Fruit fly (Drosophila melanogaster): Measurements from ENCODE around the gene PolD1.
A peak's percentile ranks its signal among the peaks of the same experiment; 100 is the strongest.

PolD1 gene

dm6 chr3L:16021064-16021683 is 33.6 kb upstream of the PolD1 start (continued):
- TF ChIP-seq CG4730 (GFP tag; IDR thresholded peaks at IDR 0.05) = peak; percentile 38; the same call in 1 of the 2 replicates
- TF ChIP-seq CG14667 (GFP tag; IDR thresholded peaks at IDR 0.05) = 0 out of 2 replicates have a peak, but pooled peaks have one; percentile 7
- no peak for TF ChIP-seq Lpt (GFP tag; optimal IDR thresholded peaks at IDR 0.05)
- TF ChIP-seq CG10654 (GFP tag; optimal IDR thresholded peaks at IDR 0.05) = peak; percentile 33
- TF ChIP-seq chn (GFP tag; optimal IDR thresholded peaks at IDR 0.05) = peak; percentile 61
- no peak for TF ChIP-seq Usf (GFP tag; optimal IDR thresholded peaks at IDR 0.05)
- TF ChIP-seq CG15269 (tag; optimal IDR thresholded peaks at IDR 0.05) = no peak
- peak; percentile 67 for TF ChIP-seq pnt (GFP tag; optimal IDR thresholded peaks at IDR 0.05)
- TF ChIP-seq Chrac-16 (GFP tag; optimal IDR thresholded peaks at IDR 0.05) = peak; percentile 72
- no peak for TF ChIP-seq CG3838 (GFP tag; optimal IDR thresholded peaks at IDR 0.05)
- peak; percentile 51 for TF ChIP-seq grau (tag; optimal IDR thresholded peaks at IDR 0.05)
- TF ChIP-seq fru (optimal IDR thresholded peaks at IDR 0.05) = no peak
- no peak for TF ChIP-seq fu2 (GFP tag; optimal IDR thresholded peaks at IDR 0.05)
- TF ChIP-seq CG15514 (GFP tag; optimal IDR thresholded peaks at IDR 0.05) = no peak
- TF ChIP-seq CG42726 (GFP tag; IDR thresholded peaks at IDR 0.05; ENCODE audit: partially characterized antibody) = no peak
- TF ChIP-seq Dfd (GFP tag; optimal IDR thresholded peaks at IDR 0.05) = no peak
- peak; percentile 38 for TF ChIP-seq CG6813 (GFP tag; optimal IDR thresholded peaks at IDR 0.05)
- TF ChIP-seq eyg (GFP tag; optimal IDR thresholded peaks at IDR 0.05) = no peak
- no peak for TF ChIP-seq tx (GFP tag; optimal IDR thresholded peaks at IDR 0.05)
- no peak for TF ChIP-seq MESR4 (GFP tag; optimal IDR thresholded peaks at IDR 0.05)
- no peak for TF ChIP-seq CG11398 (GFP tag; optimal IDR thresholded peaks at IDR 0.05)
- no peak for TF ChIP-seq Opbp (GFP tag; IDR thresholded peaks at IDR 0.05; ENCODE audit: partially characterized antibody)
- TF ChIP-seq CG6765 (GFP tag; optimal IDR thresholded peaks at IDR 0.05) = no peak
- TF ChIP-seq corto (GFP tag; optimal IDR thresholded peaks at IDR 0.05) = no peak
- TF ChIP-seq Gug (GFP tag; IDR thresholded peaks at IDR 0.05) = no peak
- TF ChIP-seq CG3995 (GFP tag; optimal IDR thresholded peaks at IDR 0.05) = no peak
- no peak for TF ChIP-seq sna (GFP tag; IDR thresholded peaks at IDR 0.05; ENCODE audit: partially characterized antibody)
- TF ChIP-seq CG2889 (GFP tag; IDR thresholded peaks at IDR 0.05) = no peak
- no peak for TF ChIP-seq Atf6 (GFP tag; IDR thresholded peaks at IDR 0.05)
- peak; percentile 42 for TF ChIP-seq CG10209 (GFP tag; optimal IDR thresholded peaks at IDR 0.05)
- peak; percentile 13 for TF ChIP-seq Dad (GFP tag; optimal IDR thresholded peaks at IDR 0.05)
- TF ChIP-seq emc (GFP tag; optimal IDR thresholded peaks at IDR 0.05) = no peak
- TF ChIP-seq luna (GFP tag; optimal IDR thresholded peaks at IDR 0.05) = no peak
- TF ChIP-seq pros (GFP tag; optimal IDR thresholded peaks at IDR 0.05) = no peak
- peak; percentile 41 for TF ChIP-seq CG15073 (GFP tag; optimal IDR thresholded peaks at IDR 0.05)
- TF ChIP-seq CG17186 (GFP tag; optimal IDR thresholded peaks at IDR 0.05) = no peak
- no peak for TF ChIP-seq Hr39 (optimal IDR thresholded peaks at IDR 0.05)
- TF ChIP-seq CG9797 (GFP tag; optimal IDR thresholded peaks at IDR 0.05) = no peak
- no peak for TF ChIP-seq B-H1 (GFP tag; IDR thresholded peaks at IDR 0.05)
- TF ChIP-seq tna (GFP tag; IDR thresholded peaks at IDR 0.05; ENCODE audit: partially characterized antibody) = no peak
- no peak for TF ChIP-seq Bgb (GFP tag; IDR thresholded peaks at IDR 0.05; ENCODE audit: partially characterized antibody)
- peak; percentile 3 for TF ChIP-seq CG9876 (GFP tag; optimal IDR thresholded peaks at IDR 0.05)
- TF ChIP-seq CG18619 (GFP tag; optimal IDR thresholded peaks at IDR 0.05) = peak; percentile 12
- no peak for TF ChIP-seq odd (GFP tag; optimal IDR thresholded peaks at IDR 0.05)
- no peak for TF ChIP-seq hth (optimal IDR thresholded peaks at IDR 0.05)
- TF ChIP-seq CG1024 (GFP tag; IDR thresholded peaks at IDR 0.05) = peak; percentile 58
- TF ChIP-seq CG12236 (GFP tag; optimal IDR thresholded peaks at IDR 0.05) = peak; percentile 43
- no peak for TF ChIP-seq CG14860 (GFP tag; IDR thresholded peaks at IDR 0.05; ENCODE audit: partially characterized antibody)
- no peak for TF ChIP-seq klu (GFP tag; IDR thresholded peaks at IDR 0.05)
- TF ChIP-seq hb (GFP tag; IDR thresholded peaks at IDR 0.05; ENCODE audit: partially characterized antibody) = no peak
- TF ChIP-seq Doc2 (GFP tag; IDR thresholded peaks at IDR 0.05) = no peak
- peak; percentile 76 for TF ChIP-seq phol (tag; optimal IDR thresholded peaks at IDR 0.05)
